Fruit fly (Drosophila melanogaster) whole organism, wandering third instar larva: ENCODE results near the gene CG10996.

Experiments
- Abd-B ChIP-seq: fragments of >200 bp; optimal IDR thresholded peaks from 2 replicates; lab custom pipeline; 2017; ENCODE audit warnings: missing biosample characterization, missing genetic modification characterization
- CG32264 ChIP-seq: fragments of 200-800 bp; sonication (Bioruptor generic); optimal IDR thresholded peaks from 2 replicates; lab custom pipeline; 2016; ENCODE audit warnings: missing biosample characterization, missing genetic modification characterization
- CG9705 ChIP-seq: fragments of 200-800 bp; sonication (Bioruptor generic); optimal IDR thresholded peaks from 2 replicates; lab custom pipeline; 2018; ENCODE audit warnings: missing biosample characterization, mild to moderate bottlenecking, missing genetic modification characterization
- CrebA ChIP-seq: fragments of 200-800 bp; sonication (Bioruptor generic); optimal IDR thresholded peaks from 2 replicates; lab custom pipeline; 2016; ENCODE audit warnings: missing biosample characterization, mild to moderate bottlenecking, missing genetic modification characterization, borderline replicate concordance
- Dfd ChIP-seq: fragments of >200 bp; optimal IDR thresholded peaks from 2 replicates; lab custom pipeline; 2017; ENCODE audit warnings: missing biosample characterization, missing genetic modification characterization
- Dif ChIP-seq: fragments of 200-275, 200-300 bp; sonication (Bioruptor generic); optimal IDR thresholded peaks from 2 replicates; lab custom pipeline; 2018; ENCODE audit warnings: missing biosample characterization, missing genetic modification characterization; ENCODE audit not compliant: partially characterized antibody
- GATAd ChIP-seq: sonication (Bioruptor generic); optimal IDR thresholded peaks from 2 replicates; lab custom pipeline; 2016; ENCODE audit warnings: missing biosample characterization, missing genetic modification characterization
- HLH106 ChIP-seq: fragments of 200-800 bp; optimal IDR thresholded peaks from 3 replicates; lab custom pipeline; 2019; ENCODE audit warnings: missing biosample characterization, mild to moderate bottlenecking, missing genetic modification characterization, moderate library complexity
- Hnf4 ChIP-seq: fragments of 200-800 bp; sonication (Bioruptor generic); optimal IDR thresholded peaks from 2 replicates; lab custom pipeline; 2016; ENCODE audit warnings: missing biosample characterization, mild to moderate bottlenecking, missing genetic modification characterization
- Hr78 ChIP-seq: fragments of >200 bp; optimal IDR thresholded peaks from 2 replicates; lab custom pipeline; 2017; ENCODE audit warnings: missing biosample characterization, missing genetic modification characterization
- Hr83 ChIP-seq: fragments of 200-300 bp; sonication (Bioruptor generic); optimal IDR thresholded peaks from 2 replicates; lab custom pipeline; 2016; ENCODE audit warnings: missing biosample characterization, mild to moderate bottlenecking, missing genetic modification characterization, moderate library complexity; ENCODE audit not compliant: poor library complexity, severe bottlenecking
- Jra ChIP-seq: sonication (Bioruptor generic); optimal IDR thresholded peaks from 2 replicates; lab custom pipeline; 2016; ENCODE audit warnings: missing biosample characterization, missing genetic modification characterization
- Mio ChIP-seq: sonication (Bioruptor generic); optimal IDR thresholded peaks from 2 replicates; lab custom pipeline; 2016; ENCODE audit warnings: missing biosample characterization, missing genetic modification characterization
- Myc ChIP-seq: fragments of >200 bp; optimal IDR thresholded peaks from 2 replicates; lab custom pipeline; 2017
- N ChIP-seq: fragments of >200 bp; optimal IDR thresholded peaks from 2 replicates; lab custom pipeline; 2018; ENCODE audit warnings: missing biosample characterization, missing external identifiers, missing genetic modification characterization
- OdsH ChIP-seq: fragments of 200-800 bp; sonication (Bioruptor generic); optimal IDR thresholded peaks from 2 replicates; lab custom pipeline; 2016; ENCODE audit warnings: missing biosample characterization, mild to moderate bottlenecking, missing genetic modification characterization
- Rel ChIP-seq, 2 experiments: fragments of 200-800 bp; sonication (Bioruptor generic) in 1 of 2; optimal IDR thresholded peaks; 2 replicates in 1 of 2; 3 replicates in 1 of 2; lab custom pipeline; 2016 to 2019; ENCODE audit warnings: mild to moderate bottlenecking in 2 of 2, missing biosample characterization in 2 of 2, missing genetic modification characterization in 2 of 2, moderate library complexity in 1 of 2
- Sp1 ChIP-seq: fragments of 200-800 bp; sonication (Bioruptor generic); optimal IDR thresholded peaks from 3 replicates; lab custom pipeline; 2019; ENCODE audit warnings: missing biosample characterization, mild to moderate bottlenecking, missing genetic modification characterization, moderate library complexity
- Vsx2 ChIP-seq: fragments of 200-300, 225-300 bp; sonication (Bioruptor generic); optimal IDR thresholded peaks from 2 replicates; lab custom pipeline; 2018; ENCODE audit warnings: missing biosample characterization, missing genetic modification characterization; ENCODE audit not compliant: partially characterized antibody
- br ChIP-seq: fragments of 200-800 bp; sonication (Bioruptor generic); optimal IDR thresholded peaks from 2 replicates; lab custom pipeline; 2016; ENCODE audit warnings: missing biosample characterization, missing genetic modification characterization
- dl ChIP-seq, 2 experiments: fragments of 175-275, 200-275 bp in 1 of 2; fragments of 200-275 bp in 1 of 2; sonication (Bioruptor generic); optimal IDR thresholded peaks; lab custom pipeline; 2018; ENCODE audit warnings: mild to moderate bottlenecking in 2 of 2, missing biosample characterization in 2 of 2, missing genetic modification characterization in 2 of 2, moderate library complexity in 2 of 2; ENCODE audit not compliant: partially characterized antibody in 2 of 2, insufficient read depth in 1 of 2
- dmrt93B ChIP-seq: fragments of 200-800 bp; sonication (Bioruptor generic); optimal IDR thresholded peaks from 2 replicates; lab custom pipeline; 2018; ENCODE audit warnings: missing biosample characterization, mild to moderate bottlenecking, missing genetic modification characterization
- dsf ChIP-seq: sonication (Bioruptor generic); optimal IDR thresholded peaks from 2 replicates; lab custom pipeline; 2016; ENCODE audit warnings: missing biosample characterization, missing genetic modification characterization, borderline replicate concordance
- ey ChIP-seq: fragments of 200-800 bp; sonication (Bioruptor generic); optimal IDR thresholded peaks from 2 replicates; lab custom pipeline; 2016; ENCODE audit warnings: missing biosample characterization, missing genetic modification characterization
- foxo ChIP-seq, 2 experiments: fragments of 200-800 bp; sonication (Bioruptor generic); optimal IDR thresholded peaks; 2 replicates in 1 of 2; 3 replicates in 1 of 2; lab custom pipeline; 2016 to 2017; ENCODE audit warnings: missing biosample characterization in 2 of 2, missing genetic modification characterization in 2 of 2
- fru ChIP-seq: fragments of 200-800 bp; sonication (Bioruptor generic); optimal IDR thresholded peaks from 3 replicates; lab custom pipeline; 2016; ENCODE audit warnings: missing biosample characterization, mild to moderate bottlenecking, missing genetic modification characterization
- h ChIP-seq: fragments of 200-800 bp; sonication (Bioruptor generic); optimal IDR thresholded peaks from 3 replicates; lab custom pipeline; 2016; ENCODE audit warnings: missing biosample characterization, mild to moderate bottlenecking, missing genetic modification characterization
- jim ChIP-seq: fragments of 175-275, 200-325 bp; sonication (Bioruptor generic); optimal IDR thresholded peaks from 2 replicates; lab custom pipeline; 2016; ENCODE audit warnings: missing biosample characterization, mild to moderate bottlenecking, missing genetic modification characterization
- lola ChIP-seq: fragments of >200 bp; optimal IDR thresholded peaks from 2 replicates; lab custom pipeline; 2017; ENCODE audit warnings: missing biosample characterization, missing genetic modification characterization
- pan ChIP-seq: fragments of >200 bp; optimal IDR thresholded peaks from 2 replicates; lab custom pipeline; 2017
- psq ChIP-seq: fragments of 200-800 bp; sonication (Bioruptor generic); optimal IDR thresholded peaks from 3 replicates; lab custom pipeline; 2017; ENCODE audit warnings: missing biosample characterization, mild to moderate bottlenecking, missing genetic modification characterization, moderate library complexity
- rgr ChIP-seq: fragments of 200-800 bp; sonication (Bioruptor generic); optimal IDR thresholded peaks from 3 replicates; lab custom pipeline; 2016; ENCODE audit warnings: missing biosample characterization, mild to moderate bottlenecking, missing genetic modification characterization
- sage ChIP-seq: fragments of 200-800 bp; sonication (Bioruptor generic); optimal IDR thresholded peaks from 2 replicates; lab custom pipeline; 2016; ENCODE audit warnings: missing biosample characterization, mild to moderate bottlenecking, missing genetic modification characterization
- sv ChIP-seq: fragments of 200-800 bp; sonication (Bioruptor generic); optimal IDR thresholded peaks from 3 replicates; lab custom pipeline; 2016; ENCODE audit warnings: missing biosample characterization, missing genetic modification characterization
- tai ChIP-seq: sonication (Bioruptor generic); optimal IDR thresholded peaks from 2 replicates; lab custom pipeline; 2016; ENCODE audit warnings: missing biosample characterization, missing genetic modification characterization
- usp ChIP-seq: fragments of >200 bp; optimal IDR thresholded peaks from 2 replicates; lab custom pipeline; 2017; ENCODE audit warnings: missing biosample characterization, missing genetic modification characterization
- woc ChIP-seq: sonication (Bioruptor generic); optimal IDR thresholded peaks from 2 replicates; lab custom pipeline; 2016; ENCODE audit warnings: missing biosample characterization, mild to moderate bottlenecking, missing genetic modification characterization

The CG10996 gene

DNA sequence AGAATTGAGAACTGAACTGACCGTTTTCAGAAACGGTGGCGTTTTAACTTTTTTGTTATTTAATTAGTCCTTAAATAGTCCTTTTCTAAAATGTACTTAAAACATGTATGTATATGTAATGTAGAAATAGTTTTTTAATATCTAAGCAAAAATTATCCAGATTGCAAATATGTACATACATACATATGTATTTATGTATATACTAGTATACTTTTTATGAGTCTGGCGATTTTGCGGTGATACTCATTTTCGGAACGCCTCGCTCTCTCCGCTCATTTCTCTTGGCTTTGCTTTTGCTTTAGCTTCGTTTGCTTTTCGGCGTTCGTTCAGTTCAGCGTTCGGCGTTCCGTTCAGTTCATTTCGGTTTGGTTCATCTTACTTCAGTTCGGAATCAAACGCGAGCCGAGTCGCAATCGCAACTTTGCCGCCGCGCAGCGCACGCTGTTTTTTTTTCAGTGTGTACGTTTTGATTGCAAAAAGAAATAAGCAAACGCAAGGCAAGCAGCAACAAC lies 35.0 kb downstream of the CG10996 start, which contains the start of gene rdgB:
Gene rdgB (plus strand): TSS at position 381 of the 512 bp plus-strand sequence.
- TF ChIP-seq dmrt93B (GFP tag; lab: Kevin White, UChicago) (peak; percentile 84), Rel (GFP tag; optimal IDR thresholded peaks at IDR 0.05; lab: Kevin White, UChicago) (no peak), Rel (tag; optimal IDR thresholded peaks at IDR 0.05; lab: Kevin White, UChicago) (peak; percentile 56), psq (GFP tag; lab: Kevin White, UChicago) (peak; percentile 89), Dif (GFP tag; lab: Kevin White, UChicago) (peak; percentile 46), HLH106 (tag; lab: Kevin White, UChicago) (peak; percentile 89), h (GFP tag; lab: Kevin White, UChicago) (peak; percentile 77), ey (peak; percentile 57), Mio (GFP tag; lab: Kevin White, UChicago) (no peak), fru (GFP tag; lab: Kevin White, UChicago) (peak; percentile 72), Hr83 (GFP tag; lab: Kevin White, UChicago) (peak; percentile 8), Jra (no peak), pan (no peak), foxo (GFP tag; optimal IDR thresholded peaks at IDR 0.05; lab: Kevin White, UChicago) (peak in 1 of 2 experiments; percentile 82), OdsH (peak; percentile 80), CrebA (no peak), CG32264 (no peak), Hnf4 (GFP tag; lab: Kevin White, UChicago) (peak; percentile 58), CG9705 (GFP tag; lab: Kevin White, UChicago) (peak; percentile 70), sage (peak; percentile 31), sv (GFP tag; lab: Kevin White, UChicago) (peak; percentile 78), br (GFP tag; lab: Kevin White, UChicago) (peak; percentile 37), tai (no peak), rgr (peak; percentile 65), woc (peak; percentile 70), dsf (GFP tag; lab: Kevin White, UChicago) (no peak), Sp1 (peak; percentile 81)

DNA sequence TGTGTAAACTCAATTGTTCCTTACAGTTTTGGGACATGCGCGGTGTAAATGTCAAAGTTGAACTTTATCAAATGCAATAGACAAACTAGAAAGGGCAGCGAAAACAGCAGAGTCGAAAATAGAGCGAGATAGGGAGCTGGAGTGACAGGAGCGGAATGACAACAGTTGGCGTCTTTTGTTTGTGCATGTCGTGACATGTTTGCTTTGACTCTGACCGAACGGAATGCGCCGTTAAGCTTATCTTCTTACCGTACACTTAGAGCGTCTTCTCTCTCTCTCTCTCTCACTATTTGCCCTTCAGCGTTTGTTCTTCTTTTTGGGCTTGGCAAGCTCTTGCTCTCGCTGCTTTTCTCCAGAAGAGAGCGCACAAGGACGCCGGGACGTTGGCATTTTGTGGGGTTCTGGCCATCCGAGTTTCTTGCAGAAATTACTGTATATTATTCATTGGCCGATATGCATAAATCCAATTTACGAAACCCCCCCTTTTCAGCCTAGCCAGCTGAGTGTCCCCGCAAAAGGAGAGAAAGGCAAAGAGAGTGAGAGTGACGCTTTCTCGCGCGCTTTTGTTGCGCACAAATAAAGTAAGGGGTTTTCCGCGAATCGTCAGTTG lies 35.6 kb downstream of the CG10996 start:
- no peak for TF ChIP-seq Rel (GFP tag; optimal IDR thresholded peaks at IDR 0.05; lab: Kevin White, UChicago)
- peak; percentile 74 for TF ChIP-seq Rel (tag; optimal IDR thresholded peaks at IDR 0.05; lab: Kevin White, UChicago)
- no peak for TF ChIP-seq tai

DNA sequence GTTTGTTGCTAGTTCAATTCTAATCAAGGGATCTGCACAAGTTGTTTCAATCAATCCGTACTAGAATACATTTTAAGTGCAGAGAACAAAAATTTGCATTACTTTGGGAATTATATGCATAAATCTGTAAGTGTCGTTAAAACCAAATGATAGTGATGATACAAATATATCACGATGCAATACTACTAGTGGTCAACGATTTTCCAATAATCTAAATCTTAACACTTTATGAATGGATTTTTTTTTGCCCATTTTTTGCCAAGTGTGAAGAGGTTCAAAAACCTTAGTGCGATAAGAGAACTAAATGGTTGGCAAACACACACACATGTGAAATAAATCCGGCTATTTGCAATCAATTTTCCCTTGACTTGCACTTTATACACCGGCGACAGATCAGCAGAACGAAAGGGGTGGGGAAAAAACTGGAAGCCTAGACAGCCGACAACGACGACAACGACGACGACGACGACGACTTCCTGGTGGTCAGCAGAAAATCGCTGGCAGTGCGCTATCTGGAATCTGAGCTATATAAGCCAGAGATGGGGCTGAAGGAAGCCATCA lies 38.4 kb downstream of the CG10996 start, which contains the start of gene Yp3:
Gene Yp3 (plus strand): TSS at position 558 of the 561 bp plus-strand sequence.
- TF ChIP-seq HLH106 (tag; lab: Kevin White, UChicago): no peak
- TF ChIP-seq h (GFP tag; lab: Kevin White, UChicago): no peak
- no peak for TF ChIP-seq Hr83 (GFP tag; lab: Kevin White, UChicago)
- TF ChIP-seq dmrt93B (GFP tag; lab: Kevin White, UChicago): no peak
- TF ChIP-seq dsf (GFP tag; lab: Kevin White, UChicago): no peak
- no peak for TF ChIP-seq Sp1
- TF ChIP-seq CrebA: no peak
- no peak for TF ChIP-seq usp (GFP tag; lab: Kevin White, UChicago)

DNA sequence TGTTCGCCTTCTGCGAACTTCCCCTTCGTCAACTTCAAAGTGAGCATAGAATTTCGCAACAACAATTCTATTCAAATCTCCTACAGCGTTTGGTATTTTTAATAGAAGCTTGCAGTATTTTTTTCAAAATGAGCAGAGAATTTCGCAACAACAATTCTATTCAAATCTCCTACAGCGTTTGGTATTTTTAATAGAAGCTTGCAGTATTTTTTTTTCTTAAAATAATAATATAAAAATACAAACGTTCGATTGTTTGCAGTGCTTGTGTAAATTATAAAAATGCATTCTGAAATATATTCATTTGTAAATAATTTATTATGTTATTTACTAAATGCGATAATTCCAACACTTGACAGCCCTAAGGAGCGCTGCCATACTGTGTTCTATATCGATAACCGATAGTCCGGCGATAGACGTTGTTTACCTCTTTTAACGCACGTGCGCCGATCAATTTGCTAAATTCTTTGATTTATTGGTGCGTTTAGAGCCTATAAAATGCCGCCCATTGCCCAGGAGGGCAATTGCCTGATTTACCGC lies 40.6 kb downstream of the CG10996 start, which contains the start of the genes CG32625 and Rtc1:
Gene CG32625 (minus strand): TSS at position 51 of the 537 bp plus-strand sequence.
Gene Rtc1 (plus strand): TSS at position 404 of the 537 bp plus-strand sequence.
- peak; percentile 14 for TF ChIP-seq ey
- TF ChIP-seq jim: no peak
- TF ChIP-seq usp (GFP tag; lab: Kevin White, UChicago): no peak
- TF ChIP-seq Rel (GFP tag; optimal IDR thresholded peaks at IDR 0.05; lab: Kevin White, UChicago): no peak
- TF ChIP-seq Rel (tag; optimal IDR thresholded peaks at IDR 0.05; lab: Kevin White, UChicago): peak; percentile 38
- no peak for TF ChIP-seq Abd-B (GFP tag; lab: Kevin White, UChicago)
- no peak for TF ChIP-seq dmrt93B (GFP tag; lab: Kevin White, UChicago)
- peak; percentile 26 for TF ChIP-seq sv (GFP tag; lab: Kevin White, UChicago)
- no peak for TF ChIP-seq lola (GFP tag; lab: Kevin White, UChicago)
- no peak for TF ChIP-seq dl (GFP tag; optimal IDR thresholded peaks at IDR 0.05; lab: Kevin White, UChicago; ENCODE audit: insufficient read depth in 1 of 2, partially characterized antibody in 2 of 2)
- peak; percentile 44 for TF ChIP-seq rgr
- TF ChIP-seq OdsH: peak; percentile 5
- TF ChIP-seq Hr78 (GFP tag; lab: Kevin White, UChicago): no peak
- TF ChIP-seq GATAd: no peak
- TF ChIP-seq HLH106 (tag; lab: Kevin White, UChicago): peak; percentile 56
- peak; percentile 46 for TF ChIP-seq h (GFP tag; lab: Kevin White, UChicago)
- no peak for TF ChIP-seq Myc
- TF ChIP-seq sage: no peak
- TF ChIP-seq Dif (GFP tag; lab: Kevin White, UChicago): no peak
- peak; percentile 34 for TF ChIP-seq Sp1
- peak in 1 of 2 experiments; percentile 55 for TF ChIP-seq foxo (GFP tag; optimal IDR thresholded peaks at IDR 0.05; lab: Kevin White, UChicago)
- TF ChIP-seq N (GFP tag; lab: Kevin White, UChicago): no peak
- TF ChIP-seq psq (GFP tag; lab: Kevin White, UChicago): peak; percentile 39
- TF ChIP-seq Mio (GFP tag; lab: Kevin White, UChicago): no peak
- TF ChIP-seq Vsx2 (GFP tag; lab: Kevin White, UChicago): no peak
- no peak for TF ChIP-seq Dfd (GFP tag; lab: Kevin White, UChicago)
- peak; percentile 49 for TF ChIP-seq Hr83 (GFP tag; lab: Kevin White, UChicago)
- peak; percentile 9 for TF ChIP-seq Hnf4 (GFP tag; lab: Kevin White, UChicago)
- TF ChIP-seq Jra: peak; percentile 0
- TF ChIP-seq woc: peak; percentile 41
